Worm (Caenorhabditis elegans) whole organism, L3 larva: Measurements from ENCODE around the gene nhr-17.
A peak's percentile ranks its signal among the peaks of the same experiment; 100 is the strongest.

Experiments used
- ZK546.5 ChIP-seq: sonication (generic microtip); optimal IDR thresholded peaks from 2 replicates; lab custom pipeline; 2017; ENCODE audit warnings: missing biosample characterization, missing genetic modification characterization
- aly-2 ChIP-seq: fragments of 150-350 bp; optimal IDR thresholded peaks from 2 replicates; lab custom pipeline; 2014; ENCODE audit warnings: missing biosample characterization, missing genetic modification characterization
- ama-1 ChIP-seq: fragments of 150-350 bp; optimal IDR thresholded peaks from 2 replicates; lab custom pipeline; 2018
- ceh-82 ChIP-seq: fragments of 150-350 bp; optimal IDR thresholded peaks from 2 replicates; lab custom pipeline; 2014; ENCODE audit warnings: missing biosample characterization, missing genetic modification characterization
- ceh-9 ChIP-seq: sonication (generic microtip); optimal IDR thresholded peaks from 2 replicates; lab custom pipeline; 2018; ENCODE audit warnings: missing biosample characterization, missing genetic modification characterization
- daf-12 ChIP-seq: fragments of 150-350 bp; optimal IDR thresholded peaks from 2 replicates; lab custom pipeline; 2014; ENCODE audit warnings: missing biosample characterization, missing genetic modification reagents, missing genetic modification characterization
- egl-27 ChIP-seq: sonication (generic microtip); optimal IDR thresholded peaks from 4 replicates; lab custom pipeline; 2017; ENCODE audit warnings: missing biosample characterization, missing genetic modification reagents, missing genetic modification characterization
- egl-5 ChIP-seq: fragments of 150-350 bp; optimal IDR thresholded peaks from 2 replicates; lab custom pipeline; 2017; ENCODE audit warnings: missing biosample characterization, missing genetic modification reagents, missing genetic modification characterization, inconsistent platforms
- elt-2 ChIP-seq: sonication (generic microtip); optimal IDR thresholded peaks from 2 replicates; lab custom pipeline; 2016; ENCODE audit warnings: missing genetic modification reagents, mild to moderate bottlenecking, missing genetic modification characterization, missing compliant biosample characterization
- fkh-2 ChIP-seq: fragments of 150-350 bp; optimal IDR thresholded peaks from 2 replicates; lab custom pipeline; 2014; ENCODE audit warnings: missing biosample characterization, missing genetic modification reagents, missing genetic modification characterization
- hmg-11 ChIP-seq: sonication (generic microtip); optimal IDR thresholded peaks from 2 replicates; lab custom pipeline; 2016; ENCODE audit warnings: missing genetic modification characterization, missing compliant biosample characterization
- jun-1 ChIP-seq: fragments of 150-350 bp; optimal IDR thresholded peaks from 2 replicates; lab custom pipeline; 2014; ENCODE audit warnings: missing biosample characterization, missing genetic modification reagents, missing genetic modification characterization
- lin-15B ChIP-seq: fragments of 150-350 bp; optimal IDR thresholded peaks from 2 replicates; lab custom pipeline; 2014; ENCODE audit warnings: missing biosample characterization, missing genetic modification characterization
- mml-1 ChIP-seq: fragments of 150-350 bp; sonication (generic microtip); optimal IDR thresholded peaks from 3 replicates; lab custom pipeline; 2014; ENCODE audit warnings: missing biosample characterization, missing genetic modification characterization
- nfya-1 ChIP-seq: sonication (generic microtip); optimal IDR thresholded peaks from 2 replicates; lab custom pipeline; 2017; ENCODE audit warnings: missing genetic modification characterization, mild to moderate bottlenecking, missing compliant biosample characterization, antibody characterized with exemption, moderate library complexity; ENCODE audit not compliant: insufficient read depth
- nhr-12 ChIP-seq: fragments of 150-350 bp; optimal IDR thresholded peaks from 2 replicates; lab custom pipeline; 2014; ENCODE audit warnings: missing biosample characterization, missing genetic modification characterization
- nhr-237 ChIP-seq: fragments of 150-350 bp; optimal IDR thresholded peaks from 2 replicates; lab custom pipeline; 2014; ENCODE audit warnings: missing biosample characterization, missing genetic modification characterization
- nhr-25 ChIP-seq: sonication (generic microtip); optimal IDR thresholded peaks from 2 replicates; lab custom pipeline; 2017; ENCODE audit warnings: missing biosample characterization, missing genetic modification characterization
- nhr-43 ChIP-seq: sonication (generic microtip); optimal IDR thresholded peaks from 2 replicates; lab custom pipeline; 2016; ENCODE audit warnings: mild to moderate bottlenecking, missing genetic modification characterization, missing compliant biosample characterization; ENCODE audit not compliant: poor library complexity, severe bottlenecking
- nhr-67 ChIP-seq: fragments of 150-350 bp; optimal IDR thresholded peaks from 2 replicates; lab custom pipeline; 2014; ENCODE audit warnings: missing biosample characterization, missing genetic modification characterization
- pha-4 ChIP-seq: fragments of 150-350 bp; optimal IDR thresholded peaks from 2 replicates; lab custom pipeline; 2014; ENCODE audit warnings: missing biosample characterization, missing genetic modification reagents, missing genetic modification characterization
- pqm-1 ChIP-seq: fragments of 150-350 bp; optimal IDR thresholded peaks from 2 replicates; lab custom pipeline; 2017; ENCODE audit warnings: missing biosample characterization, missing genetic modification characterization, inconsistent platforms
- sea-2 ChIP-seq: fragments of 150-350 bp; sonication (generic microtip); optimal IDR thresholded peaks from 4 replicates; lab custom pipeline; 2014; ENCODE audit warnings: missing biosample characterization, missing genetic modification reagents, missing genetic modification characterization
- skn-1 ChIP-seq: fragments of 150-350 bp; optimal IDR thresholded peaks from 2 replicates; lab custom pipeline; 2014; ENCODE audit warnings: missing biosample characterization, missing genetic modification characterization
- unc-39 ChIP-seq: sonication (generic microtip); optimal IDR thresholded peaks from 4 replicates; lab custom pipeline; 2017; ENCODE audit warnings: missing biosample characterization, missing genetic modification characterization
- unc-62 ChIP-seq: fragments of 150-350 bp; sonication (generic microtip); optimal IDR thresholded peaks from 4 replicates; lab custom pipeline; 2014; ENCODE audit warnings: missing biosample characterization, missing genetic modification reagents, missing genetic modification characterization
- zag-1 ChIP-seq: fragments of 150-350 bp; optimal IDR thresholded peaks from 2 replicates; lab custom pipeline; 2014; ENCODE audit warnings: missing biosample characterization, missing genetic modification characterization
- ztf-11 ChIP-seq: fragments of 150-350 bp; optimal IDR thresholded peaks from 2 replicates; lab custom pipeline; 2014; ENCODE audit warnings: missing biosample characterization, missing genetic modification characterization
- ztf-4 ChIP-seq: fragments of 150-350 bp; optimal IDR thresholded peaks from 2 replicates; lab custom pipeline; 2014; ENCODE audit warnings: missing biosample characterization, missing genetic modification characterization

The nhr-17 gene

ce11 chrX:12667804-12668511, at the start of gene nhr-17:
nhr-17 (minus strand) TSS chrX:12667854.
- TF ChIP-seq zag-1 (tag; lab: Kevin White, UChicago), result no peak
- no peak for TF ChIP-seq jun-1 (tag; lab: Kevin White, UChicago)
- TF ChIP-seq nhr-25 (tag; lab: Kevin White, UChicago), result peak; percentile 20
- TF ChIP-seq pha-4 (tag; lab: Kevin White, UChicago), result peak; percentile 49
- no peak for TF ChIP-seq pqm-1
- no peak for TF ChIP-seq ama-1 (lab: Kevin White, UChicago)
- TF ChIP-seq elt-2 (tag; lab: Kevin White, UChicago), result peak; percentile 43
- TF ChIP-seq nhr-237 (tag; lab: Kevin White, UChicago), result no peak
- no peak for TF ChIP-seq unc-62 (GFP tag; lab: Kevin White, UChicago)
- TF ChIP-seq skn-1 (tag; lab: Kevin White, UChicago), result no peak
- no peak for TF ChIP-seq fkh-2 (tag; lab: Kevin White, UChicago)
- no peak for TF ChIP-seq mml-1 (tag; lab: Kevin White, UChicago)
- no peak for TF ChIP-seq ztf-4 (tag; lab: Kevin White, UChicago)
- TF ChIP-seq lin-15B (tag; lab: Kevin White, UChicago), result no peak
- TF ChIP-seq nfya-1 (tag; lab: Kevin White, UChicago), result peak; percentile 14
- no peak for TF ChIP-seq egl-27 (tag; lab: Kevin White, UChicago)
- no peak for TF ChIP-seq ztf-11 (tag; lab: Kevin White, UChicago)
- no peak for TF ChIP-seq daf-12 (tag; lab: Kevin White, UChicago)
- TF ChIP-seq nhr-67, result no peak

DNA sequence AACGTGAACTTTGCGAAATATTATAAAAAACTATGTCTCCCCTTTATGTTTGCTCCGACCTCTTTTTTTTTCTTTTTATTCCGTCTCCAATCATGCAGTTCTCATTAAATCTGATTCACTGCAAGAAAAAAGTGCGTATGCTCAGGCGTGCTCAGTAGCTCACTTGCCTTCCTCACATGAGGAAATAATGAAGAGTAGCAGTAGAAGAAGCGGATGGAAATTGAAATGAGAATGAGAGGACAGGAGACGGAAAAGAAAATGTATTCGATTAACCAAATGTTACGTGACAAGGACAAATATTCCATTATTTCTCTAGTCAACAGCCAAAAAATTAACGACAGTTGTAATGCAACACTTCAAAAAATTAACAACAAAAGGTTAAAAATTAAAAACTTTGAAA, 45.4 kb upstream of the nhr-17 start:
- TF ChIP-seq ceh-82, result no peak
- no peak for TF ChIP-seq elt-2 (tag; lab: Kevin White, UChicago)
- TF ChIP-seq unc-39, result no peak
- TF ChIP-seq fkh-2 (tag; lab: Kevin White, UChicago), result no peak
- TF ChIP-seq ztf-11 (tag; lab: Kevin White, UChicago), result no peak
- TF ChIP-seq ceh-9 (tag; lab: Kevin White, UChicago), result no peak
- no peak for TF ChIP-seq daf-12 (tag; lab: Kevin White, UChicago)
- TF ChIP-seq nfya-1 (tag; lab: Kevin White, UChicago), result peak; percentile 12

ce11 chrX:12712353-12712752, 44.7 kb upstream of the nhr-17 start, which contains the start of gene rgs-2:
rgs-2 (plus strand) TSS chrX:12712653.
- TF ChIP-seq sea-2 (GFP tag; lab: Kevin White, UChicago) (no peak), nhr-43 (tag; lab: Kevin White, UChicago) (no peak), aly-2 (tag; lab: Kevin White, UChicago) (no peak), hmg-11 (tag; lab: Kevin White, UChicago) (no peak), egl-5 (tag; lab: Kevin White, UChicago) (no peak)

- TF ChIP-seq nhr-12 (tag; lab: Kevin White, UChicago), result no peak
- TF ChIP-seq, all 47 proteins: peak for 0
Observed at ce11 chrX:12704721-12705120, 37.1 kb upstream of the nhr-17 start, which contains the start of gene nhr-272. nhr-272 (minus strand) TSS chrX:12704821.

DNA sequence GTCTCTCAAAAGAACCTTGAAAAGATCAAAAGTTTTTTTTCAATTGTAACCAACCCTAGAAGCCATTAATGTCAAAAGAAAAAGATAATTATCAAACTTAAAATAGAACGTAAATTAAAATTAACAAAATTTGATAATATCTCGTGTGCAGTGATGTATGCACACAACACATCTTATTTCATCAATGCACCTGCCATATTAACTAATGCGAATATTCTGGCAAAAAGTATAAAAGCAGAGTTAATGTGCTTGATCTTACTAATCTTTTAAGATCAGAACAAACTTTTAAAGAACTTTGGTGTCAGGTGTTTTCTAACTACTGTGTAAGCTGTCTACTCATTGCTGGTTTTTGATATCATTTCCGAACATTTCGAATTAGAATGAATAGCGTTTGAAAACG, 35.1 kb upstream of the nhr-17 start:
- TF ChIP-seq ZK546.5 (tag; lab: Kevin White, UChicago), result no peak
- TF ChIP-seq daf-12 (tag; lab: Kevin White, UChicago), result no peak

DNA sequence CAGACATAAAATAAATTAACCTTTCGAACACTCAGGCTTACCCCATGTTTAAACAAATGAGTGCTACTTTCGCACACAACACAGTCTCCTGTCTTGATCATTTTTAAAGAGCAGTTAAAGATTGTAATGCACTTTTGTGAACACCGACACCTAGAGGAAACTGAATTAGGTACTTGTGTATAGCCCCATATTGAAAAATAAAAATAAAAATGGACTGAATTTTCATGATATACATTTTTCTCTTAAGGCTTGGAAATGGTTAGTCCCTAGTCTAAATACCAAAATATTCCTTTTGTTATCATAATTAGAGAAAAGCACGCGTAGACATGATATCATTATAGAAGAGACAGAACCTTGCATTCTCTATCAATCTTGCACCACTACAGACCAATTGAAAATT, 34.3 kb upstream of the nhr-17 start, which contains the start of gene nhr-214:
TSS of gene nhr-214 (minus strand) at position 101 of the 400 bp plus-strand sequence.
- TF ChIP-seq ama-1 (lab: Kevin White, UChicago), result no peak
- TF ChIP-seq egl-27 (tag; lab: Kevin White, UChicago), result no peak
- no peak for TF ChIP-seq pha-4 (tag; lab: Kevin White, UChicago)
- no peak for TF ChIP-seq ztf-4 (tag; lab: Kevin White, UChicago)
- no peak for TF ChIP-seq pqm-1
- TF ChIP-seq, all 47 proteins: peak for 0
